Worm (Caenorhabditis elegans): Measurements from ENCODE around the gene D1044.7.

DNA sequence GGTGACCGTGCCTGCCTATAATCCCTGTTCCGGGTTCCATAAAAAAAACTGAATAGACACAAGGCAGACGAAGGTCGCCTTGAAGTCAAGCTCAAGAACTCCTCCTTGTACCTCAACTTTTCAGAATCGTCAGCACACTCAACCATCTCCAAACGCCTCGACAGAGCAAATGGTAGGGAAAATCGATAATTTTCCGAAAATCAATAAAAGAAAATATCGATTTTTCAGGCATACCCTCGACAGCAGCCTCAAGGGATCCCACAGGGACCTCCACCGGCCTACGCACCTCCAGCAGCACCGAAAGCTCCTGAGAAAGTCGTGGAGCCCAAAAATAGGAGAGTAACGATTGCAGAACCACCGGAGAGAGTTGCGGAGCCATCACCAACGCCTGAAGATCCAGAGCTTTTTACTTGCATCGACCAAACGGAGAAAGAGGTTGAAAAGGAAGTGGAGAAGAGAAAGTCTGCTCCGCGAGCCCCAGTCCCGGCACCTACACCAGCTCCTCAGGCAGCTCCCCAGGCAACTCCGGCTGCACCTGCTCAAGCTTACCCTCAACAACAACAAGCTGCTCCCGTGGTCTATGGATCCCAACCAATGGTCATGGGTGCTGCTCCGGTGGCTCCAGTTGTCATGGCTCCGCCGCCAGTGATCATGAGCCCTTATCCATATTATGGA, 28.9 kb downstream of the D1044.7 start:
- TF ChIP-seq flt-1 (GFP tag; IDR thresholded peaks at IDR 0.05) (no peak), sea-1 (GFP tag; conservative IDR thresholded peaks at IDR 0.05) (no peak), aly-1 (tag; optimal IDR thresholded peaks at IDR 0.05) (no peak), ama-1 (optimal IDR thresholded peaks at IDR 0.05) (no peak), hmbx-1 (tag; optimal IDR thresholded peaks at IDR 0.05) (no peak), scrt-1 (GFP tag; IDR thresholded peaks at IDR 0.05) (no peak), tbx-11 (GFP tag; IDR thresholded peaks at IDR 0.05) (0 out of 2 replicates have a peak, but pooled peaks have one; percentile 7), pes-1 (GFP tag; IDR thresholded peaks at IDR 0.05) (no peak), ceh-13 (GFP tag; optimal IDR thresholded peaks at IDR 0.05) (no peak), hnd-1 (tag; optimal IDR thresholded peaks at IDR 0.05) (no peak), tbx-37 (GFP tag; conservative IDR thresholded peaks at IDR 0.05) (no peak), hmg-4 (GFP tag; optimal IDR thresholded peaks at IDR 0.05) (no peak)
